Worm (Caenorhabditis elegans) whole organism, late embryonic: ENCODE results near the gene emg-1.

Source experiments
- C08G9.2 ChIP-seq: sonication (generic microtip); optimal IDR thresholded peaks from 2 replicates; lab custom pipeline; 2016; ENCODE audit warnings: mild to moderate bottlenecking, missing genetic modification characterization, moderate library complexity, missing compliant biosample characterization
- C38D4.7 ChIP-seq: fragments of 200-800 bp; sonication (Bioruptor generic); optimal IDR thresholded peaks from 2 replicates; lab custom pipeline; 2018; ENCODE audit warnings: mild to moderate bottlenecking, missing genetic modification characterization, moderate library complexity, missing compliant biosample characterization
- K02D7.2 ChIP-seq: sonication (generic microtip); optimal IDR thresholded peaks from 2 replicates; lab custom pipeline; 2017; ENCODE audit warnings: mild to moderate bottlenecking, missing genetic modification characterization, missing compliant biosample characterization
- K09A11.1 ChIP-seq: sonication (generic microtip); optimal IDR thresholded peaks from 2 replicates; lab custom pipeline; 2017; ENCODE audit warnings: antibody characterized with exemption, mild to moderate bottlenecking, missing genetic modification characterization, missing compliant biosample characterization; ENCODE audit not compliant: insufficient read depth
- ceh-14 ChIP-seq: sonication (generic microtip); optimal IDR thresholded peaks from 2 replicates; lab custom pipeline; 2016; ENCODE audit warnings: missing genotype, missing genetic modification characterization, missing compliant biosample characterization
- ceh-2 ChIP-seq: sonication (generic microtip); optimal IDR thresholded peaks from 2 replicates; lab custom pipeline; 2016; ENCODE audit warnings: missing genotype, missing genetic modification characterization, missing compliant biosample characterization
- ceh-22 ChIP-seq: sonication (generic microtip); optimal IDR thresholded peaks from 2 replicates; lab custom pipeline; 2017; ENCODE audit warnings: missing biosample characterization, missing genetic modification characterization
- ceh-24 ChIP-seq: sonication (generic microtip); optimal IDR thresholded peaks from 2 replicates; lab custom pipeline; 2016; ENCODE audit warnings: mild to moderate bottlenecking, missing genetic modification characterization, missing compliant biosample characterization
- ceh-45 ChIP-seq: fragments of 200-800 bp; sonication (Bioruptor generic); IDR thresholded peaks from 2 replicates; pipeline ENCODE4 v1.3.6; 2022; ENCODE audit warnings: missing genetic modification reagents, missing genetic modification characterization, missing compliant biosample characterization
- ceh-48 ChIP-seq: sonication (generic microtip); optimal IDR thresholded peaks from 2 replicates; lab custom pipeline; 2016; ENCODE audit warnings: missing genetic modification characterization, inconsistent platforms, missing compliant biosample characterization
- ceh-6 ChIP-seq: fragments of 200-800 bp; sonication (Bioruptor generic); optimal IDR thresholded peaks from 2 replicates; lab custom pipeline; 2018; ENCODE audit warnings: mild to moderate bottlenecking, missing genetic modification characterization, missing compliant biosample characterization
- che-1 ChIP-seq: sonication (generic microtip); optimal IDR thresholded peaks from 2 replicates; lab custom pipeline; 2016; ENCODE audit warnings: mild to moderate bottlenecking, missing genetic modification characterization, missing compliant biosample characterization
- dmd-4 ChIP-seq: sonication (generic microtip); optimal IDR thresholded peaks from 2 replicates; lab custom pipeline; 2016; ENCODE audit warnings: borderline replicate concordance, missing genetic modification characterization, missing compliant biosample characterization
- dve-1 ChIP-seq: sonication (generic microtip); optimal IDR thresholded peaks from 2 replicates; lab custom pipeline; 2017; ENCODE audit warnings: antibody characterized with exemption, mild to moderate bottlenecking, missing genetic modification characterization, missing compliant biosample characterization
- elt-4 ChIP-seq: sonication (generic microtip); optimal IDR thresholded peaks from 2 replicates; lab custom pipeline; 2016; ENCODE audit warnings: missing genetic modification characterization, missing compliant biosample characterization
- eyg-1 ChIP-seq: sonication (generic microtip); optimal IDR thresholded peaks from 2 replicates; lab custom pipeline; 2016; ENCODE audit warnings: missing genotype, missing genetic modification characterization, missing compliant biosample characterization
- fax-1 ChIP-seq: sonication (generic microtip); optimal IDR thresholded peaks from 2 replicates; lab custom pipeline; 2016; ENCODE audit warnings: missing genotype, missing genetic modification characterization, missing compliant biosample characterization
- fkh-10 ChIP-seq: fragments of 150-350 bp; optimal IDR thresholded peaks from 2 replicates; lab custom pipeline; 2014; ENCODE audit warnings: missing biosample characterization, missing genetic modification reagents, missing genetic modification characterization
- hlh-13 ChIP-seq: fragments of 200-800 bp; sonication (Bioruptor generic); optimal IDR thresholded peaks from 2 replicates; lab custom pipeline; 2018; ENCODE audit warnings: mild to moderate bottlenecking, missing genetic modification characterization, missing compliant biosample characterization
- hlh-30 ChIP-seq: sonication (generic microtip); optimal IDR thresholded peaks from 2 replicates; lab custom pipeline; 2017; ENCODE audit warnings: antibody characterized with exemption, missing genetic modification characterization, missing compliant biosample characterization; ENCODE audit not compliant: insufficient read depth
- hlh-8 ChIP-seq: sonication (generic microtip); optimal IDR thresholded peaks from 2 replicates; lab custom pipeline; 2016; ENCODE audit warnings: missing genotype, missing genetic modification characterization, missing compliant biosample characterization
- mec-3 ChIP-seq: sonication (generic microtip); optimal IDR thresholded peaks from 2 replicates; lab custom pipeline; 2016; ENCODE audit warnings: borderline replicate concordance, missing genetic modification characterization, missing compliant biosample characterization
- npax-4 ChIP-seq: sonication (generic microtip); optimal IDR thresholded peaks from 2 replicates; lab custom pipeline; 2016; ENCODE audit warnings: missing genetic modification characterization, missing compliant biosample characterization
- odd-2 ChIP-seq: sonication (generic microtip); optimal IDR thresholded peaks from 2 replicates; lab custom pipeline; 2017; ENCODE audit warnings: antibody characterized with exemption, mild to moderate bottlenecking, missing genetic modification characterization, missing compliant biosample characterization
- pat-9 ChIP-seq: fragments of 200-800 bp; sonication (Bioruptor generic); optimal IDR thresholded peaks from 2 replicates; lab custom pipeline; 2018; ENCODE audit warnings: mild to moderate bottlenecking, missing genetic modification characterization, moderate library complexity, missing compliant biosample characterization
- pha-2 ChIP-seq: sonication (generic microtip); optimal IDR thresholded peaks from 2 replicates; lab custom pipeline; 2017; ENCODE audit warnings: mild to moderate bottlenecking, missing genetic modification characterization, missing compliant biosample characterization
- pha-4 ChIP-seq: fragments of 150-350 bp; optimal IDR thresholded peaks from 2 replicates; lab custom pipeline; 2018; ENCODE audit warnings: missing biosample characterization, missing genetic modification reagents, missing genetic modification characterization
- pqm-1 ChIP-seq: sonication (generic microtip); optimal IDR thresholded peaks from 2 replicates; lab custom pipeline; 2016; ENCODE audit warnings: missing genetic modification characterization, missing compliant biosample characterization
- ref-2 ChIP-seq: sonication (generic microtip); optimal IDR thresholded peaks from 2 replicates; lab custom pipeline; 2016; ENCODE audit warnings: missing genetic modification characterization, missing compliant biosample characterization
- sdc-2 ChIP-seq: sonication (generic microtip); optimal IDR thresholded peaks from 2 replicates; lab custom pipeline; 2016; ENCODE audit warnings: missing genotype, missing genetic modification characterization, missing compliant biosample characterization
- sox-2 ChIP-seq: fragments of 200-800 bp; sonication (Bioruptor generic); IDR thresholded peaks from 2 replicates; pipeline ENCODE4 v1.3.6; 2022; ENCODE audit warnings: missing genetic modification reagents, missing genetic modification characterization, missing compliant biosample characterization
- sox-4 ChIP-seq: sonication (generic microtip); optimal IDR thresholded peaks from 2 replicates; lab custom pipeline; 2017; ENCODE audit warnings: mild to moderate bottlenecking, missing genetic modification characterization, inconsistent platforms, missing compliant biosample characterization
- syd-9 ChIP-seq: sonication (generic microtip); optimal IDR thresholded peaks from 2 replicates; lab custom pipeline; 2016; ENCODE audit warnings: mild to moderate bottlenecking, missing genetic modification characterization, moderate library complexity, missing compliant biosample characterization
- unc-42 ChIP-seq: sonication (generic microtip); optimal IDR thresholded peaks from 2 replicates; lab custom pipeline; 2016; ENCODE audit warnings: missing genotype, missing genetic modification characterization, missing compliant biosample characterization
- unc-55 ChIP-seq: sonication (generic microtip); optimal IDR thresholded peaks from 2 replicates; lab custom pipeline; 2017; ENCODE audit warnings: missing biosample characterization, missing genetic modification reagents, missing genetic modification characterization
- unc-86 ChIP-seq: sonication (generic microtip); optimal IDR thresholded peaks from 2 replicates; lab custom pipeline; 2016; ENCODE audit warnings: missing genetic modification characterization, missing compliant biosample characterization
- ztf-16 ChIP-seq: sonication (generic microtip); optimal IDR thresholded peaks from 2 replicates; lab custom pipeline; 2017; ENCODE audit warnings: missing genetic modification characterization, missing compliant biosample characterization

emg-1 gene

ce11 chrIII:10634034-10634433 lies 15.3 kb upstream of the emg-1 start (continued):
- TF ChIP-seq ztf-16 (tag; lab: Kevin White, UChicago), result no peak

- no peak for TF ChIP-seq sox-2
- TF ChIP-seq hlh-13 (GFP tag; lab: Kevin White, UChicago), result no peak
- no peak for TF ChIP-seq pha-2
- no peak for TF ChIP-seq dve-1 (tag; lab: Kevin White, UChicago)
- TF ChIP-seq, all 69 proteins: peak for 0
Measured at ce11 chrIII:10634576-10634975, 14.7 kb upstream of the emg-1 start.

- TF ChIP-seq pha-4 (tag; lab: Kevin White, UChicago) (no peak), ceh-6 (GFP tag; lab: Kevin White, UChicago) (no peak), ceh-24 (no peak), eyg-1 (tag; lab: Kevin White, UChicago) (no peak), hlh-30 (no peak), C38D4.7 (GFP tag; lab: Kevin White, UChicago) (no peak), K02D7.2 (no peak), ceh-2 (tag; lab: Kevin White, UChicago) (no peak), pat-9 (tag; lab: Kevin White, UChicago) (no peak), pqm-1 (tag; lab: Kevin White, UChicago) (no peak), unc-86 (tag; lab: Kevin White, UChicago) (no peak), K09A11.1 (no peak), ceh-14 (tag; lab: Kevin White, UChicago) (no peak), fkh-10 (GFP tag; lab: Kevin White, UChicago) (no peak), ref-2 (tag; lab: Kevin White, UChicago) (no peak), ceh-45 (GFP tag; lab: Robert Waterston, UW) (no peak), odd-2 (tag; lab: Kevin White, UChicago) (no peak), ztf-16 (tag; lab: Kevin White, UChicago) (no peak), unc-42 (tag; lab: Kevin White, UChicago) (no peak), dmd-4 (no peak)
Measured at ce11 chrIII:10636493-10637031, 12.8 kb upstream of the emg-1 start.

- no peak for TF ChIP-seq sox-4 (tag; lab: Kevin White, UChicago)
- no peak for TF ChIP-seq ceh-22
- TF ChIP-seq syd-9 (tag; lab: Kevin White, UChicago), result no peak
- TF ChIP-seq ztf-16 (tag; lab: Kevin White, UChicago), result no peak
Measured at ce11 chrIII:10637933-10638332, 11.4 kb upstream of the emg-1 start.

ce11 chrIII:10638339-10639021 lies 10.8 kb upstream of the emg-1 start, which contains the start of gene Y39A1A.27:
Y39A1A.27 (plus strand) TSS chrIII:10638971.
- no peak for TF ChIP-seq sdc-2 (tag; lab: Kevin White, UChicago)
- TF ChIP-seq hlh-30, result no peak
- TF ChIP-seq sox-2, result no peak
- TF ChIP-seq unc-55, result no peak
- no peak for TF ChIP-seq ceh-48 (tag; lab: Kevin White, UChicago)
- TF ChIP-seq dve-1 (tag; lab: Kevin White, UChicago), result no peak
- no peak for TF ChIP-seq odd-2 (tag; lab: Kevin White, UChicago)
- no peak for TF ChIP-seq che-1 (tag; lab: Kevin White, UChicago)
- no peak for TF ChIP-seq elt-4
- no peak for TF ChIP-seq fax-1
- no peak for TF ChIP-seq C08G9.2
- no peak for TF ChIP-seq hlh-8
- no peak for TF ChIP-seq mec-3 (tag; lab: Kevin White, UChicago)
- no peak for TF ChIP-seq fkh-10 (GFP tag; lab: Kevin White, UChicago)
- no peak for TF ChIP-seq eyg-1 (tag; lab: Kevin White, UChicago)
- TF ChIP-seq pat-9 (tag; lab: Kevin White, UChicago), result no peak
- no peak for TF ChIP-seq npax-4 (tag; lab: Kevin White, UChicago)
- no peak for TF ChIP-seq syd-9 (tag; lab: Kevin White, UChicago)
- no peak for TF ChIP-seq pqm-1 (tag; lab: Kevin White, UChicago)
